Worm (Caenorhabditis elegans) whole organism, L2 larva: Measurements from ENCODE around the gene spp-28.

Source experiments
- R02D3.7 ChIP-seq: fragments of 150-350 bp; optimal IDR thresholded peaks from 2 replicates; lab custom pipeline; 2014; ENCODE audit warnings: missing biosample characterization, missing genetic modification characterization
- ama-1 ChIP-seq: fragments of 150-350 bp; optimal IDR thresholded peaks from 2 replicates; lab custom pipeline; 2018; ENCODE audit warnings: inconsistent platforms
- elt-3 ChIP-seq: sonication (generic microtip); optimal IDR thresholded peaks from 2 replicates; lab custom pipeline; 2017; ENCODE audit warnings: missing biosample characterization, missing genetic modification characterization
- lin-11 ChIP-seq: fragments of 150-350 bp; sonication (generic microtip); optimal IDR thresholded peaks from 2 replicates; lab custom pipeline; 2014; ENCODE audit warnings: missing biosample characterization, missing genetic modification characterization, inconsistent platforms, mixed read lengths
- lin-39 ChIP-seq: fragments of 150-350 bp; optimal IDR thresholded peaks from 2 replicates; lab custom pipeline; 2014; ENCODE audit warnings: missing biosample characterization, missing genetic modification reagents, missing genetic modification characterization
- nhr-237 ChIP-seq: fragments of 150-350 bp; optimal IDR thresholded peaks from 2 replicates; lab custom pipeline; 2014; ENCODE audit warnings: missing biosample characterization, missing genetic modification characterization
- nhr-77 ChIP-seq: fragments of 150-350 bp; optimal IDR thresholded peaks from 2 replicates; lab custom pipeline; 2014; ENCODE audit warnings: missing biosample characterization, missing genetic modification characterization
- sem-4 ChIP-seq: fragments of 150-350 bp; optimal IDR thresholded peaks from 2 replicates; lab custom pipeline; 2014; ENCODE audit warnings: missing biosample characterization, missing genetic modification reagents, missing genetic modification characterization
- skn-1 ChIP-seq: sonication (generic microtip); optimal IDR thresholded peaks from 2 replicates; lab custom pipeline; 2017; ENCODE audit warnings: missing biosample characterization, missing genetic modification characterization
- snpc-4 ChIP-seq: fragments of 150-350 bp; optimal IDR thresholded peaks from 2 replicates; lab custom pipeline; 2014; ENCODE audit warnings: missing biosample characterization, missing genetic modification characterization
- unc-62 ChIP-seq: fragments of 150-350 bp; optimal IDR thresholded peaks from 2 replicates; lab custom pipeline; 2014; ENCODE audit warnings: missing biosample characterization, missing genetic modification reagents, missing genetic modification characterization

DNA sequence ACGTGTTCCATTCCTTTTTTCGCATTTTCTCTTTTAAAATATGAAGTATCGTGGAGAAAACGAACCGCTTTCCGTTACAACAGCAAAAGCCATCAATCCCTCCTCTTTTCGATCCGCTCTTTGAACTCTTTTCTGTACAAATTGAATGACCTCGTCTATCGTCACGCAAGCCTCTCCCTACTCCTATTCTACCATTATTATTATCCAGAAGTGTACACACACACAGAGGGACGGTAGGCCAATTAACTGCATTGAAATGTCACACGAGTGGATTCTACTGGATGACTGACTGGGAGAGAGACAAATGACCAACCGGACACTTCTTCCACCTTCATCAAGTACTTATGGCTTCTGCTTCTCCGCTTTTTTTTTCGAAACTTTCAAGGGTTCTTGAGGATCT is 18.1 kb upstream of the spp-28 start:
- TF ChIP-seq elt-3 (tag; lab: Kevin White, UChicago) (no peak), lin-39 (no peak), nhr-237 (no peak), unc-62 (GFP tag; lab: Kevin White, UChicago) (no peak), nhr-77 (no peak), snpc-4 (no peak), sem-4 (no peak), ama-1 (lab: Kevin White, UChicago) (no peak), R02D3.7 (tag; lab: Kevin White, UChicago) (no peak), lin-11 (tag; lab: Kevin White, UChicago) (no peak), skn-1 (no peak)
